Fruit fly (Drosophila melanogaster): Measurements from ENCODE around the gene senju.

dm6 chr2L:5080225-5080867 lies 27.7 kb downstream of the senju start:
- TF ChIP-seq EcR (GFP tag; optimal IDR thresholded peaks at IDR 0.05) (peak; percentile 62), Ets98B (GFP tag; IDR thresholded peaks at IDR 0.05) (peak; percentile 66), CG4496 (GFP tag; IDR thresholded peaks at IDR 0.05) (peak; percentile 70; the same call in 1 of the 3 replicates), Pif1B (GFP tag; optimal IDR thresholded peaks at IDR 0.05) (peak; percentile 73)
